Worm (Caenorhabditis elegans): ENCODE data around the gene npr-27.

DNA sequence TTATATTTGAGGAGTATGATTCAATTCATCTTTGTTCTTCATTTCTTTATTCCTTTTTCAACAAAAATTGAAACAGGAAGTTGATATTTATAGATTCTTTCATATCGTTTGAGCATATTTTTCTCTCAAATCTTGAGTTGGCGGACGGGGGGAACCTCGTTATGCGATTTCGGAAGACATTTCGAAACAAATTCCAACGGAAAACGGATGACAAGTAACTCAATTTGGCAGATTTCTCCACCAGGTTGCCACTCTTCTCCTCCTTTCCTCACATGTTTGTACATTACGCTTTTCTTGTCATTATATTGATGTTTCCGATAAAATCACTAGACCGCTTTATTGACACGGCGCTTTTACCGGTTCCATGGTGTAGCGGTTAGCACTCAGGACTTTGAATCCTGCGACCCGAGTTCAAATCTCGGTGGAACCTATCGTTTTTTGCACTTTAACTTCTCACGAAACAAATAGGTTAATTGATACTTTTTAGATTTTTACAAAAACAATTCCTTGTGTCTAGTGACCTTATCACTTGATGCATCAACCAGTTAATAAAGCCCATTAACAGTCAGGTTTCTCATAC is 30.4 kb upstream of the npr-27 start:
- TF ChIP-seq zip-5 (tag; optimal IDR thresholded peaks at IDR 0.05): no peak
- TF ChIP-seq nhr-11 (tag; optimal IDR thresholded peaks at IDR 0.05): no peak
- TF ChIP-seq ama-1 (optimal IDR thresholded peaks at IDR 0.05): no peak
- no peak for TF ChIP-seq ztf-16 (tag; optimal IDR thresholded peaks at IDR 0.05)
- TF ChIP-seq elt-2 (tag; optimal IDR thresholded peaks at IDR 0.05): no peak
- TF ChIP-seq C38D4.7 (GFP tag; optimal IDR thresholded peaks at IDR 0.05): no peak
